Worm (Caenorhabditis elegans) whole organism, young adult: Measurements from ENCODE around the gene F01D5.1.

Experiments used
- B0261.1 ChIP-seq: sonication (generic microtip); optimal IDR thresholded peaks from 2 replicates; lab custom pipeline; 2016; ENCODE audit warnings: mild to moderate bottlenecking, missing genetic modification characterization, moderate library complexity, missing compliant biosample characterization
- B0336.3 ChIP-seq: fragments of 200-800 bp; sonication (Bioruptor generic); IDR thresholded peaks from 2 replicates; pipeline ENCODE4 v1.3.6; 2022; ENCODE audit warnings: missing genetic modification characterization, missing compliant biosample characterization
- C06A6.2 ChIP-seq: fragments of 200-800 bp; sonication (Bioruptor generic); conservative IDR thresholded peaks from 2 replicates; pipeline ENCODE4 v1.3.6; 2022; ENCODE audit warnings: missing genetic modification characterization, missing compliant biosample characterization
- F39B2.1 ChIP-seq: fragments of 200-800 bp; sonication (Bioruptor generic); IDR thresholded peaks from 2 replicates; pipeline ENCODE4 v1.3.6; 2022; ENCODE audit warnings: missing genetic modification reagents, missing genetic modification characterization, missing compliant biosample characterization
- F52B5.7 ChIP-seq: sonication (generic microtip); optimal IDR thresholded peaks from 2 replicates; lab custom pipeline; 2016; ENCODE audit warnings: mild to moderate bottlenecking, missing genetic modification characterization, missing compliant biosample characterization
- F57A8.1 ChIP-seq: fragments of 200-800 bp; sonication (Bioruptor generic); optimal IDR thresholded peaks from 2 replicates; lab custom pipeline; 2018; ENCODE audit warnings: mild to moderate bottlenecking, missing genetic modification characterization, moderate library complexity, missing compliant biosample characterization
- K12H6.12 ChIP-seq: fragments of 200-800 bp; sonication (Bioruptor generic); optimal IDR thresholded peaks from 2 replicates; lab custom pipeline; 2018; ENCODE audit warnings: mild to moderate bottlenecking, missing genetic modification characterization, missing compliant biosample characterization
- T07F8.4 ChIP-seq: sonication (generic microtip); optimal IDR thresholded peaks from 2 replicates; lab custom pipeline; 2016; ENCODE audit warnings: mild to moderate bottlenecking, missing genetic modification characterization, moderate library complexity, missing compliant biosample characterization
- T26A5.8 ChIP-seq: sonication (generic microtip); optimal IDR thresholded peaks from 2 replicates; lab custom pipeline; 2016; ENCODE audit warnings: missing genetic modification characterization, missing compliant biosample characterization
- ZK185.1 ChIP-seq: sonication (generic microtip); optimal IDR thresholded peaks from 2 replicates; lab custom pipeline; 2016; ENCODE audit warnings: mild to moderate bottlenecking, missing genetic modification characterization, missing compliant biosample characterization; ENCODE audit not compliant: poor library complexity, severe bottlenecking
- akir-1 ChIP-seq: fragments of 200-800 bp; sonication (Bioruptor generic); optimal IDR thresholded peaks from 2 replicates; lab custom pipeline; 2018; ENCODE audit warnings: mild to moderate bottlenecking, missing genetic modification characterization, moderate library complexity, missing compliant biosample characterization
- aptf-3 ChIP-seq: fragments of 200-800 bp; sonication (Bioruptor generic); IDR thresholded peaks from 2 replicates; pipeline ENCODE4 v1.3.6; 2022; ENCODE audit warnings: missing genetic modification characterization, missing compliant biosample characterization
- atf-7 ChIP-seq: sonication (generic microtip); optimal IDR thresholded peaks from 2 replicates; lab custom pipeline; 2017; ENCODE audit warnings: mild to moderate bottlenecking, missing genetic modification characterization, missing compliant biosample characterization
- attf-3 ChIP-seq: fragments of 200-800 bp; sonication (Bioruptor generic); conservative IDR thresholded peaks from 2 replicates; pipeline ENCODE4 v1.3.6; 2022; ENCODE audit warnings: missing genetic modification reagents, missing genetic modification characterization, missing compliant biosample characterization
- attf-5 ChIP-seq: fragments of 200-800 bp; sonication (Bioruptor generic); optimal IDR thresholded peaks from 2 replicates; lab custom pipeline; 2018; ENCODE audit warnings: mild to moderate bottlenecking, missing genetic modification characterization, missing compliant biosample characterization
- cebp-2 ChIP-seq: fragments of 200-800 bp; sonication (Bioruptor generic); IDR thresholded peaks from 2 replicates; pipeline ENCODE4 v1.3.6; 2022; ENCODE audit warnings: missing genetic modification characterization, missing compliant biosample characterization
- ceh-27 ChIP-seq: fragments of 200-800 bp; sonication (Bioruptor generic); optimal IDR thresholded peaks from 2 replicates; lab custom pipeline; 2018; ENCODE audit warnings: mild to moderate bottlenecking, missing genetic modification characterization, moderate library complexity, missing compliant biosample characterization
- ceh-58 ChIP-seq: fragments of 200-800 bp; sonication (Bioruptor generic); IDR thresholded peaks from 2 replicates; pipeline ENCODE4 v1.3.6; 2022; ENCODE audit warnings: missing genetic modification characterization, missing compliant biosample characterization
- chd-7 ChIP-seq: sonication (generic microtip); optimal IDR thresholded peaks from 2 replicates; lab custom pipeline; 2016; ENCODE audit warnings: mild to moderate bottlenecking, missing genetic modification characterization, moderate library complexity, missing compliant biosample characterization
- dox-1 ChIP-seq: fragments of 200-800 bp; sonication (Bioruptor generic); IDR thresholded peaks from 2 replicates; pipeline ENCODE4 v1.3.6; 2022; ENCODE audit warnings: missing genetic modification reagents, missing genetic modification characterization, missing compliant biosample characterization
- dpff-1 ChIP-seq: sonication (generic microtip); optimal IDR thresholded peaks from 2 replicates; lab custom pipeline; 2017; ENCODE audit warnings: mild to moderate bottlenecking, missing genetic modification characterization, missing compliant biosample characterization
- egl-44 ChIP-seq: fragments of 200-800 bp; sonication (Bioruptor generic); IDR thresholded peaks from 2 replicates; pipeline ENCODE4 v1.3.6; 2022; ENCODE audit warnings: missing genetic modification reagents, missing genetic modification characterization, missing compliant biosample characterization
- ekl-4 ChIP-seq: fragments of 200-800 bp; sonication (Bioruptor generic); IDR thresholded peaks from 2 replicates; pipeline ENCODE4 v1.3.6; 2022; ENCODE audit warnings: missing genetic modification reagents, missing genetic modification characterization, missing compliant biosample characterization
- fkh-3 ChIP-seq: sonication (generic microtip); optimal IDR thresholded peaks from 2 replicates; lab custom pipeline; 2016; ENCODE audit warnings: mild to moderate bottlenecking, missing genetic modification characterization, missing compliant biosample characterization
- gei-17 ChIP-seq: fragments of 200-800 bp; sonication (Bioruptor generic); optimal IDR thresholded peaks from 2 replicates; lab custom pipeline; 2018; ENCODE audit warnings: mild to moderate bottlenecking, missing genetic modification characterization, missing compliant biosample characterization
- hlh-12 ChIP-seq: sonication (generic microtip); optimal IDR thresholded peaks from 2 replicates; lab custom pipeline; 2016; ENCODE audit warnings: missing genetic modification characterization, missing compliant biosample characterization
- hlh-26 ChIP-seq: fragments of 200-800 bp; sonication (Bioruptor generic); conservative IDR thresholded peaks from 2 replicates; pipeline ENCODE4 v1.3.6; 2022; ENCODE audit warnings: missing genetic modification reagents, missing genetic modification characterization, missing compliant biosample characterization
- hrde-1 ChIP-seq: sonication (generic microtip); optimal IDR thresholded peaks from 2 replicates; lab custom pipeline; 2016; ENCODE audit warnings: missing genetic modification characterization, mild to moderate bottlenecking, missing compliant biosample characterization, moderate library complexity, missing genotype, missing genetic modification reagents, borderline replicate concordance
- lag-1 ChIP-seq: fragments of 200-800 bp; sonication (Bioruptor generic); IDR thresholded peaks from 2 replicates; pipeline ENCODE4 v1.3.6; 2022; ENCODE audit warnings: missing genetic modification reagents, missing genetic modification characterization, missing compliant biosample characterization
- lin-35 ChIP-seq, 3 experiments: fragments of 150-350 bp in 2 of 3; sonication (generic microtip) in 1 of 3; optimal IDR thresholded peaks; 2 replicates each; lab custom pipeline; 2014 to 2018; ENCODE audit warnings: missing biosample characterization in 3 of 3, missing genetic modification characterization in 3 of 3, missing genetic modification reagents in 3 of 3
- lin-54 ChIP-seq: fragments of 200-800 bp; sonication (Bioruptor generic); optimal IDR thresholded peaks from 2 replicates; lab custom pipeline; 2018; ENCODE audit warnings: mild to moderate bottlenecking, missing genetic modification characterization, missing compliant biosample characterization
- madf-6 ChIP-seq: fragments of 200-800 bp; sonication (Bioruptor generic); IDR thresholded peaks from 2 replicates; pipeline ENCODE4 v1.3.6; 2022; ENCODE audit warnings: missing genetic modification reagents, missing genetic modification characterization, missing compliant biosample characterization
- nfya-1 ChIP-seq: sonication (generic microtip); optimal IDR thresholded peaks from 2 replicates; lab custom pipeline; 2017; ENCODE audit warnings: antibody characterized with exemption, missing compliant biosample characterization, missing genetic modification characterization, borderline replicate concordance; ENCODE audit not compliant: insufficient read depth
- nhr-179 ChIP-seq: sonication (generic microtip); optimal IDR thresholded peaks from 2 replicates; lab custom pipeline; 2016; ENCODE audit warnings: mild to moderate bottlenecking, missing genetic modification characterization, missing compliant biosample characterization
- nhr-90 ChIP-seq: sonication (generic microtip); optimal IDR thresholded peaks from 2 replicates; lab custom pipeline; 2016; ENCODE audit warnings: missing genotype, mild to moderate bottlenecking, missing genetic modification characterization, missing compliant biosample characterization
- rcor-1 ChIP-seq: fragments of 200-800 bp; sonication (Bioruptor generic); IDR thresholded peaks from 2 replicates; pipeline ENCODE4 v1.3.6; 2022; ENCODE audit warnings: missing genetic modification reagents, missing genetic modification characterization, missing compliant biosample characterization
- rec-8 ChIP-seq, 2 experiments: sonication (generic microtip); optimal IDR thresholded peaks; 2 replicates each; lab custom pipeline; 2016; ENCODE audit warnings: mild to moderate bottlenecking in 2 of 2, missing genetic modification characterization in 2 of 2, missing genetic modification reagents in 2 of 2, missing genotype in 2 of 2, missing biosample characterization in 1 of 2, missing compliant biosample characterization in 1 of 2, moderate library complexity in 1 of 2
- snpc-4 ChIP-seq, 5 experiments: fragments of 150-350 bp in 1 of 5; sonication (generic microtip) in 4 of 5; optimal IDR thresholded peaks; 2 replicates each; lab custom pipeline; 2014 to 2018; ENCODE audit warnings: missing genetic modification characterization in 5 of 5, missing biosample characterization in 3 of 5, antibody characterized with exemption in 2 of 5, mild to moderate bottlenecking in 2 of 5, missing compliant biosample characterization in 2 of 5, missing genotype in 2 of 5, moderate library complexity in 2 of 5, missing genetic modification reagents in 1 of 5
- tbp1 ChIP-seq: fragments of 200-800 bp; sonication (Bioruptor generic); optimal IDR thresholded peaks from 2 replicates; lab custom pipeline; 2018; ENCODE audit warnings: mild to moderate bottlenecking, missing genetic modification characterization, missing compliant biosample characterization
- tbx-9 ChIP-seq: sonication (generic microtip); optimal IDR thresholded peaks from 2 replicates; lab custom pipeline; 2016; ENCODE audit warnings: borderline replicate concordance, missing genetic modification characterization, inconsistent platforms, missing compliant biosample characterization
- xnd-1 ChIP-seq: sonication (generic microtip); optimal IDR thresholded peaks from 2 replicates; lab custom pipeline; 2016; ENCODE audit warnings: missing genotype, missing genetic modification reagents, missing genetic modification characterization, missing compliant biosample characterization
- ztf-18 ChIP-seq: sonication (generic microtip); optimal IDR thresholded peaks from 2 replicates; lab custom pipeline; 2016; ENCODE audit warnings: missing genotype, mild to moderate bottlenecking, missing genetic modification characterization, missing compliant biosample characterization
- ztf-22 ChIP-seq: fragments of 200-800 bp; sonication (Bioruptor generic); optimal IDR thresholded peaks from 2 replicates; lab custom pipeline; 2018; ENCODE audit warnings: mild to moderate bottlenecking, missing genetic modification characterization, moderate library complexity, missing compliant biosample characterization
- ztf-25 ChIP-seq: fragments of 200-800 bp; sonication (Bioruptor generic); IDR thresholded peaks from 2 replicates; pipeline ENCODE4 v1.3.6; 2022; ENCODE audit warnings: missing genetic modification reagents, missing genetic modification characterization, missing compliant biosample characterization
- ztf-26 ChIP-seq: sonication (generic microtip); optimal IDR thresholded peaks from 2 replicates; lab custom pipeline; 2017; ENCODE audit warnings: missing genetic modification characterization, missing compliant biosample characterization
- ztf-28 ChIP-seq: fragments of 200-800 bp; sonication (Bioruptor generic); IDR thresholded peaks from 2 replicates; pipeline ENCODE4 v1.3.6; 2022; ENCODE audit warnings: missing genetic modification reagents, missing genetic modification characterization, missing compliant biosample characterization
- ztf-3 ChIP-seq: fragments of 200-800 bp; sonication (Bioruptor generic); optimal IDR thresholded peaks from 2 replicates; lab custom pipeline; 2018; ENCODE audit warnings: mild to moderate bottlenecking, missing genetic modification characterization, missing compliant biosample characterization

The F01D5.1 gene

ce11 chrII:14040204-14040842, 42.9 kb upstream of the F01D5.1 start (continued):
- no peak for TF ChIP-seq ztf-3 (GFP tag; lab: Kevin White, UChicago)
- 0 out of 2 replicates have a peak, but pooled peaks have one; percentile 58 for TF ChIP-seq lag-1 (GFP tag; lab: Robert Waterston, UW)
- TF ChIP-seq ceh-58 (GFP tag; lab: Robert Waterston, UW): no peak
- TF ChIP-seq ztf-22 (GFP tag; lab: Kevin White, UChicago): peak; percentile 93
- no peak for TF ChIP-seq tbx-9 (tag; lab: Kevin White, UChicago)
- TF ChIP-seq lin-35 (GFP tag; optimal IDR thresholded peaks at IDR 0.05; lab: Kevin White, UChicago): peak in 1 of 3 experiments; percentile 63
- TF ChIP-seq rcor-1 (GFP tag; lab: Robert Waterston, UW): 0 out of 2 replicates have a peak, but pooled peaks have one; percentile 9
- 0 out of 2 replicates have a peak, but pooled peaks have one; percentile 76 for TF ChIP-seq egl-44 (GFP tag; lab: Robert Waterston, UW)
- peak; percentile 71 for TF ChIP-seq gei-17 (GFP tag; lab: Kevin White, UChicago)
- TF ChIP-seq snpc-4 (GFP tag; optimal IDR thresholded peaks at IDR 0.05; lab: Kevin White, UChicago): peak; percentile 25
- peak in 3 of 4 experiments; percentile 71 to 87 (median 85) for TF ChIP-seq snpc-4 (tag; optimal IDR thresholded peaks at IDR 0.05; lab: Kevin White, UChicago)
- peak; percentile 95 for TF ChIP-seq B0336.3
- TF ChIP-seq lin-54 (GFP tag; lab: Kevin White, UChicago): peak; percentile 48
- peak; percentile 50 for TF ChIP-seq ZK185.1 (tag; lab: Kevin White, UChicago)
- peak; percentile 33 for TF ChIP-seq T07F8.4
- TF ChIP-seq C06A6.2 (GFP tag; lab: Robert Waterston, UW): peak; percentile 84
- peak; percentile 29 for TF ChIP-seq F57A8.1 (GFP tag; lab: Kevin White, UChicago)
- TF ChIP-seq attf-5 (GFP tag; lab: Kevin White, UChicago): peak; percentile 94
- TF ChIP-seq ztf-26 (tag; lab: Kevin White, UChicago): peak; percentile 92
- TF ChIP-seq nfya-1 (tag; lab: Kevin White, UChicago): no peak
- TF ChIP-seq chd-7 (tag; lab: Kevin White, UChicago): peak; percentile 96
- TF ChIP-seq ekl-4 (GFP tag; lab: Robert Waterston, UW): peak; percentile 60
- TF ChIP-seq K12H6.12 (tag; lab: Kevin White, UChicago): peak; percentile 96
- TF ChIP-seq ztf-28: no peak
- TF ChIP-seq rec-8 (tag; optimal IDR thresholded peaks at IDR 0.05; lab: Kevin White, UChicago): no peak
- no peak for TF ChIP-seq cebp-2
- peak; percentile 17 for TF ChIP-seq akir-1 (GFP tag; lab: Kevin White, UChicago)
- TF ChIP-seq F52B5.7: no peak
- TF ChIP-seq ceh-27 (GFP tag; lab: Kevin White, UChicago): peak; percentile 61
- TF ChIP-seq xnd-1 (tag; lab: Kevin White, UChicago): no peak
- TF ChIP-seq T26A5.8 (tag; lab: Kevin White, UChicago): no peak
- peak; percentile 97 for TF ChIP-seq atf-7 (tag; lab: Kevin White, UChicago)
- no peak for TF ChIP-seq fkh-3 (tag; lab: Kevin White, UChicago)
- peak; percentile 70 for TF ChIP-seq ztf-18 (tag; lab: Kevin White, UChicago)
- peak; percentile 59 for TF ChIP-seq tbp1 (GFP tag; lab: Kevin White, UChicago)
- TF ChIP-seq F39B2.1 (GFP tag; lab: Robert Waterston, UW): no peak
- peak; percentile 84 for TF ChIP-seq dox-1 (GFP tag; lab: Robert Waterston, UW)
- TF ChIP-seq nhr-179: no peak
- no peak for TF ChIP-seq dpff-1 (tag; lab: Kevin White, UChicago)
- TF ChIP-seq hlh-12 (tag; lab: Kevin White, UChicago): no peak
- TF ChIP-seq attf-3 (GFP tag; lab: Robert Waterston, UW): no peak
- TF ChIP-seq ztf-25 (GFP tag; lab: Robert Waterston, UW): no peak
- TF ChIP-seq B0261.1: peak; percentile 17
- TF ChIP-seq madf-6 (GFP tag; lab: Robert Waterston, UW): peak; percentile 29; the same call in 1 of the 2 replicates
- no peak for TF ChIP-seq hlh-26
- TF ChIP-seq hrde-1: no peak
- peak; percentile 74 for TF ChIP-seq nhr-90 (tag; lab: Kevin White, UChicago)
- TF ChIP-seq aptf-3: no peak
